Worm (Caenorhabditis elegans) whole organism, L4/young adult: ENCODE results near the gene CD4.1.

Experiments used
- W03F9.2 ChIP-seq: fragments of 150-350 bp; optimal IDR thresholded peaks from 2 replicates; lab custom pipeline; 2014; ENCODE audit warnings: missing biosample characterization, missing genetic modification characterization
- dao-5 ChIP-seq: sonication (generic microtip); optimal IDR thresholded peaks from 2 replicates; lab custom pipeline; 2016; ENCODE audit warnings: missing genotype, missing genetic modification characterization, moderate library complexity, missing compliant biosample characterization
- him-1 ChIP-seq: sonication (generic microtip); optimal IDR thresholded peaks from 2 replicates; lab custom pipeline; 2016; ENCODE audit warnings: missing genotype, missing genetic modification reagents, missing genetic modification characterization, missing compliant biosample characterization

ce11 chrV:5579666-5580065 lies 26.7 kb upstream of the CD4.1 start:
- no peak for TF ChIP-seq him-1 (tag; lab: Kevin White, UChicago)
- no peak for TF ChIP-seq dao-5 (tag; lab: Kevin White, UChicago)
- no peak for TF ChIP-seq W03F9.2 (tag; lab: Kevin White, UChicago)
